Fruit fly (Drosophila melanogaster) whole organism, prepupa: ENCODE data around the gene CG5961.
A peak's percentile ranks its signal among the peaks of the same experiment; 100 is the strongest.

ENCODE experiments used
- CG6808 ChIP-seq: fragments of 200-800 bp; sonication (Bioruptor generic); optimal IDR thresholded peaks from 3 replicates; lab custom pipeline; 2017; ENCODE audit warnings: missing biosample characterization, missing genetic modification characterization, mild to moderate bottlenecking, moderate library complexity, missing genetic modification reagents
- esn ChIP-seq: fragments of 200-800 bp; sonication (Bioruptor generic); optimal IDR thresholded peaks from 2 replicates; lab custom pipeline; 2016; ENCODE audit warnings: missing biosample characterization, mild to moderate bottlenecking, missing genetic modification characterization, moderate library complexity
- lz ChIP-seq: fragments of 200-800 bp; sonication (Bioruptor generic); optimal IDR thresholded peaks from 3 replicates; lab custom pipeline; 2016; ENCODE audit warnings: missing biosample characterization, missing genetic modification characterization
- net ChIP-seq: fragments of 200-800 bp; sonication (Bioruptor generic); optimal IDR thresholded peaks from 3 replicates; lab custom pipeline; 2016; ENCODE audit warnings: missing biosample characterization, missing genetic modification characterization

dm6 chr3R:12456370-12456940 lies 3.6 kb downstream of the CG5961 start, which contains the start of gene trus:
- TF ChIP-seq esn (peak; percentile 27), net (GFP tag; lab: Kevin White, UChicago) (no peak), lz (GFP tag; lab: Kevin White, UChicago) (no peak), CG6808 (no peak)
